Fruit fly (Drosophila melanogaster) whole organism, adult: ENCODE data around the gene saturn.

Experiments used
- CG12768 ChIP-seq: fragments of 200-800 bp; sonication (Bioruptor generic); optimal IDR thresholded peaks from 2 replicates; lab custom pipeline; 2017; ENCODE audit warnings: missing biosample characterization, missing genetic modification characterization, mild to moderate bottlenecking, moderate library complexity, missing genetic modification reagents
- CG7045 ChIP-seq: fragments of 200-800 bp; sonication (Bioruptor generic); optimal IDR thresholded peaks from 2 replicates; lab custom pipeline; 2017; ENCODE audit warnings: missing biosample characterization, mild to moderate bottlenecking, missing genetic modification characterization
- Crg-1 ChIP-seq: fragments of 200-800 bp; sonication (Bioruptor generic); optimal IDR thresholded peaks from 2 replicates; lab custom pipeline; 2016; ENCODE audit warnings: missing biosample characterization, missing genetic modification characterization

DNA sequence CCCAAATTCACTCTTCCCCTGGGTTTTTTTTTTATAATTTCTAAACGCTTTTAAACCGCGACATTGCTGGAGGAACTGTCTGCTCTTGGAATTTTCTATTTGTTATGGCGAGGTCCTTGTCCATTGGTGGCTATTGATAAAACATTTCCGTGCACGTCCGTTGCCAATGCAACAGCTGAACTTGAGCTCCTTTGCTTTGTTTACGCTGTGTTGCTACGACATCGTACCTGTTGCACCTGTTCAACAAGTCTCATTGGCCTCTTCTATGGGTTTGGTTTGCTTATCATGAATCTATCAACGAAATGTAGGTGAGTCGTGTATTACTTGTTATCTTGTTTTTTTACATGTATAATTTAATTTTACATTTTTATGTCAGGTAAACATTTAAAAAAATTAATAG, 13.7 kb upstream of the saturn start, which contains the start of gene nan:
- TF ChIP-seq Crg-1 (GFP tag; lab: Kevin White, UChicago), result no peak
- no peak for TF ChIP-seq CG7045 (GFP tag; lab: Kevin White, UChicago)
- TF ChIP-seq CG12768 (GFP tag; lab: Kevin White, UChicago), result no peak
